Fruit fly (Drosophila melanogaster) whole organism, embryonic: ENCODE measurements around the gene CG5910.

Source experiments
- B-H1 ChIP-seq: fragments of 200-800 bp; sonication (Bioruptor generic); IDR thresholded peaks from 3 replicates; pipeline ENCODE4 v1.3.6; 2022; ENCODE audit warnings: missing biosample characterization, missing genetic modification characterization
- CG11456 ChIP-seq: fragments of 200-800 bp; sonication (Bioruptor generic); IDR thresholded peaks from 3 replicates; pipeline ENCODE4 v1.3.6; 2022; ENCODE audit warnings: missing biosample characterization, missing genetic modification characterization
- CG12236 ChIP-seq: fragments of 200-800 bp; sonication (Bioruptor generic); optimal IDR thresholded peaks from 2 replicates; lab custom pipeline; 2016; ENCODE audit warnings: missing biosample characterization, missing genetic modification characterization
- CG12299 ChIP-seq: fragments of 200-800 bp; sonication (Bioruptor generic); optimal IDR thresholded peaks from 2 replicates; lab custom pipeline; 2018; ENCODE audit warnings: missing biosample characterization, mild to moderate bottlenecking, missing genetic modification characterization
- CG14014 ChIP-seq: fragments of 200-800 bp; sonication (Bioruptor generic); IDR thresholded peaks from 2 replicates; pipeline ENCODE4 v1.3.6; 2022; ENCODE audit warnings: missing biosample characterization, missing genetic modification characterization
- CG14441 ChIP-seq: fragments of 200-800 bp; sonication (Bioruptor generic); IDR thresholded peaks from 2 replicates; pipeline ENCODE4 v1.3.6; 2022; ENCODE audit warnings: missing biosample characterization, missing genetic modification characterization
- CG15073 ChIP-seq: fragments of 200-800 bp; sonication (Bioruptor generic); optimal IDR thresholded peaks from 2 replicates; lab custom pipeline; 2016; ENCODE audit warnings: missing biosample characterization, missing genetic modification characterization
- CG15269 ChIP-seq: fragments of 200-800 bp; sonication (Bioruptor generic); optimal IDR thresholded peaks from 2 replicates; lab custom pipeline; 2018; ENCODE audit warnings: missing biosample characterization, mild to moderate bottlenecking, missing genetic modification characterization, moderate library complexity
- CG2120 ChIP-seq: fragments of 200-800 bp; sonication (Bioruptor generic); optimal IDR thresholded peaks from 3 replicates; lab custom pipeline; 2016; ENCODE audit warnings: missing biosample characterization, missing genetic modification characterization
- CG30431 ChIP-seq: fragments of 200-800 bp; sonication (Bioruptor generic); optimal IDR thresholded peaks from 2 replicates; lab custom pipeline; 2017; ENCODE audit warnings: missing biosample characterization, missing genetic modification characterization
- CG32532 ChIP-seq: fragments of 200-800 bp; sonication (Bioruptor generic); IDR thresholded peaks from 2 replicates; pipeline ENCODE4 v1.3.6; 2022; ENCODE audit warnings: missing biosample characterization, missing genetic modification characterization
- CG32767 ChIP-seq: fragments of 200-800 bp; sonication (Bioruptor generic); IDR thresholded peaks from 2 replicates; pipeline ENCODE4 v1.3.6; 2022; ENCODE audit warnings: missing biosample characterization, missing genetic modification characterization
- CG3281 ChIP-seq: fragments of 200-800 bp; sonication (Bioruptor generic); optimal IDR thresholded peaks from 3 replicates; lab custom pipeline; 2017; ENCODE audit warnings: missing biosample characterization, mild to moderate bottlenecking, missing genetic modification characterization
- CG6175 ChIP-seq: fragments of 200-800 bp; sonication (Bioruptor generic); IDR thresholded peaks from 3 replicates; pipeline ENCODE4 v1.3.6; 2022; ENCODE audit warnings: missing biosample characterization, missing genetic modification characterization
- CG7963 ChIP-seq: fragments of 200-800 bp; sonication (Bioruptor generic); IDR thresholded peaks from 3 replicates; pipeline ENCODE4 v1.3.6; 2022; ENCODE audit warnings: missing biosample characterization, missing genetic modification characterization; ENCODE audit not compliant: partially characterized antibody
- CG8290 ChIP-seq, 3 experiments: fragments of 200-800 bp; sonication (Bioruptor generic); optimal IDR thresholded peaks; 2 replicates each; lab custom pipeline; 2016 to 2019; ENCODE audit warnings: missing biosample characterization in 3 of 3, missing genetic modification characterization in 3 of 3, mild to moderate bottlenecking in 2 of 3, moderate library complexity in 1 of 3
- CkIIα-i1 ChIP-seq: fragments of 200-800 bp; sonication (Bioruptor generic); IDR thresholded peaks from 2 replicates; pipeline ENCODE4 v1.3.6; 2022; ENCODE audit warnings: missing biosample characterization, missing genetic modification characterization
- Dbx ChIP-seq: fragments of 200-800 bp; sonication (Bioruptor generic); IDR thresholded peaks from 3 replicates; pipeline ENCODE4 v1.3.6; 2022; ENCODE audit warnings: missing biosample characterization, missing genetic modification characterization
- Doc3 ChIP-seq: fragments of 200-800 bp; sonication (Bioruptor generic); IDR thresholded peaks from 3 replicates; pipeline ENCODE4 v1.3.6; 2022; ENCODE audit warnings: missing biosample characterization, missing genetic modification characterization; ENCODE audit not compliant: partially characterized antibody
- Dp ChIP-seq: fragments of 200-800 bp; sonication (Bioruptor generic); optimal IDR thresholded peaks from 2 replicates; lab custom pipeline; 2018; ENCODE audit warnings: missing biosample characterization, mild to moderate bottlenecking, missing genetic modification characterization, moderate library complexity
- Drgx ChIP-seq: fragments of 200-800 bp; sonication (Bioruptor generic); IDR thresholded peaks from 2 replicates; pipeline ENCODE4 v1.3.6; 2022; ENCODE audit warnings: missing biosample characterization, missing genetic modification characterization
- Eip74EF ChIP-seq, 2 experiments: fragments of 200-800 bp in 1 of 2; fragments of >200 bp in 1 of 2; sonication (Bioruptor generic) in 1 of 2; optimal IDR thresholded peaks; 2 replicates each; lab custom pipeline; 2017 to 2019; ENCODE audit warnings: missing biosample characterization in 2 of 2, missing genetic modification characterization in 2 of 2, mild to moderate bottlenecking in 1 of 2, moderate library complexity in 1 of 2
- Fer2 ChIP-seq: fragments of 200-800 bp; sonication (Bioruptor generic); optimal IDR thresholded peaks from 2 replicates; lab custom pipeline; 2018; ENCODE audit warnings: missing biosample characterization, mild to moderate bottlenecking, missing genetic modification characterization, moderate library complexity
- Hr51 ChIP-seq, 2 experiments: fragments of 200-800 bp; sonication (Bioruptor generic); optimal IDR thresholded peaks; 2 replicates in 1 of 2; 3 replicates in 1 of 2; lab custom pipeline; 2016 to 2018; ENCODE audit warnings: missing biosample characterization in 2 of 2, missing genetic modification characterization in 2 of 2, mild to moderate bottlenecking in 1 of 2, moderate library complexity in 1 of 2
- Lhr ChIP-seq: fragments of 200-800 bp; sonication (Bioruptor generic); optimal IDR thresholded peaks from 3 replicates; lab custom pipeline; 2017; ENCODE audit warnings: mild to moderate bottlenecking, missing biosample characterization, missing genetic modification reagents, missing genetic modification characterization
- MESR4 ChIP-seq: fragments of 200-800 bp; sonication (Bioruptor generic); optimal IDR thresholded peaks from 2 replicates; lab custom pipeline; 2018; ENCODE audit warnings: missing biosample characterization, mild to moderate bottlenecking, missing genetic modification characterization, moderate library complexity
- NC2β ChIP-seq: fragments of 200-800 bp; sonication (Bioruptor generic); optimal IDR thresholded peaks from 2 replicates; lab custom pipeline; 2016; ENCODE audit warnings: missing biosample characterization, missing genetic modification characterization
- Oli ChIP-seq: fragments of 200-800 bp; sonication (Bioruptor generic); optimal IDR thresholded peaks from 2 replicates; lab custom pipeline; 2018; ENCODE audit warnings: missing biosample characterization, mild to moderate bottlenecking, missing genetic modification characterization, moderate library complexity
- Rfx ChIP-seq: fragments of 200-800 bp; sonication (Bioruptor generic); IDR thresholded peaks from 2 replicates; pipeline ENCODE4 v1.3.6; 2022; ENCODE audit warnings: missing biosample characterization, missing genetic modification characterization
- Scr ChIP-seq: fragments of 200-800 bp; sonication (Bioruptor generic); IDR thresholded peaks from 2 replicates; pipeline ENCODE4 v1.3.6; 2022; ENCODE audit warnings: missing biosample characterization, missing genetic modification characterization; ENCODE audit not compliant: partially characterized antibody
- Sin3A ChIP-seq: fragments of >200 bp; optimal IDR thresholded peaks from 2 replicates; lab custom pipeline; 2018
- Sox102F ChIP-seq: fragments of 200-800 bp; sonication (Bioruptor generic); optimal IDR thresholded peaks from 2 replicates; lab custom pipeline; 2018; ENCODE audit warnings: missing biosample characterization, mild to moderate bottlenecking, missing genetic modification characterization, moderate library complexity
- Tbp ChIP-seq: fragments of >200 bp; optimal IDR thresholded peaks from 2 replicates; lab custom pipeline; 2018; ENCODE audit warnings: missing biosample characterization, missing genetic modification characterization
- Vsx1 ChIP-seq: fragments of 200-800 bp; sonication (Bioruptor generic); optimal IDR thresholded peaks from 2 replicates; lab custom pipeline; 2017; ENCODE audit warnings: missing biosample characterization, mild to moderate bottlenecking, missing genetic modification characterization, missing genetic modification reagents
- bsh ChIP-seq, 2 experiments: fragments of 200-800 bp; sonication (Bioruptor generic); optimal IDR thresholded peaks; 2 replicates each; lab custom pipeline; 2017 to 2018; ENCODE audit warnings: mild to moderate bottlenecking in 2 of 2, missing biosample characterization in 2 of 2, missing genetic modification characterization in 2 of 2, moderate library complexity in 1 of 2
- fd96Cb ChIP-seq: fragments of 200-800 bp; sonication (Bioruptor generic); optimal IDR thresholded peaks from 2 replicates; lab custom pipeline; 2018; ENCODE audit warnings: missing biosample characterization, mild to moderate bottlenecking, missing genetic modification characterization, moderate library complexity
- gro ChIP-seq: fragments of 200-800 bp; sonication (Bioruptor generic); optimal IDR thresholded peaks from 2 replicates; lab custom pipeline; 2016; ENCODE audit warnings: missing biosample characterization, missing genetic modification characterization
- kay ChIP-seq: fragments of 200-800 bp; sonication (Bioruptor generic); optimal IDR thresholded peaks from 2 replicates; lab custom pipeline; 2016; ENCODE audit warnings: missing biosample characterization, missing genetic modification characterization
- lilli ChIP-seq: fragments of 200-800 bp; sonication (Bioruptor generic); optimal IDR thresholded peaks from 3 replicates; lab custom pipeline; 2016; ENCODE audit warnings: missing biosample characterization, missing genetic modification characterization
- nerfin-1 ChIP-seq: fragments of 200-800 bp; sonication (Bioruptor generic); optimal IDR thresholded peaks from 3 replicates; lab custom pipeline; 2019; ENCODE audit warnings: missing biosample characterization, mild to moderate bottlenecking, missing genetic modification characterization, moderate library complexity
- p53 ChIP-seq: fragments of 200-800 bp; sonication (Bioruptor generic); optimal IDR thresholded peaks from 2 replicates; lab custom pipeline; 2016; ENCODE audit warnings: missing biosample characterization, missing genetic modification characterization
- pan ChIP-seq, 4 experiments: fragments of >200 bp in 3 of 4; fragments of 200-800 bp in 1 of 4; sonication (Bioruptor generic) in 1 of 4; optimal IDR thresholded peaks in 3 of 4; IDR thresholded peaks in 1 of 4; 2 replicates each; pipeline versions ENCODE4 v1.3.6 to Lab custom; 2017 to 2022; ENCODE audit warnings: missing biosample characterization in 2 of 4, missing genetic modification characterization in 2 of 4, mixed read lengths in 1 of 4
- prd ChIP-seq, 3 experiments: fragments of >200 bp in 2 of 3; fragments of 200-800 bp in 1 of 3; sonication (Bioruptor generic) in 1 of 3; optimal IDR thresholded peaks in 2 of 3; IDR thresholded peaks in 1 of 3; 2 replicates in 2 of 3; 3 replicates in 1 of 3; pipeline versions ENCODE4 v1.3.6 to Lab custom; 2017 to 2022; ENCODE audit warnings: missing biosample characterization in 1 of 3, missing genetic modification characterization in 1 of 3
- rib ChIP-seq: fragments of 200-800 bp; sonication (Bioruptor generic); IDR thresholded peaks from 2 replicates; pipeline ENCODE4 v1.3.6; 2022; ENCODE audit warnings: missing biosample characterization, missing genetic modification characterization
- tio ChIP-seq: fragments of 200-800 bp; sonication (Bioruptor generic); optimal IDR thresholded peaks from 2 replicates; lab custom pipeline; 2017; ENCODE audit warnings: missing biosample characterization, missing genetic modification characterization, inconsistent platforms
- vnd ChIP-seq: fragments of 200-800 bp; sonication (Bioruptor generic); IDR thresholded peaks from 3 replicates; pipeline ENCODE4 v1.3.6; 2022; ENCODE audit warnings: missing biosample characterization, missing genetic modification characterization; ENCODE audit not compliant: partially characterized antibody
- zfh2 ChIP-seq: fragments of 200-800 bp; sonication (Bioruptor generic); optimal IDR thresholded peaks from 2 replicates; lab custom pipeline; 2016; ENCODE audit warnings: missing biosample characterization, missing genetic modification characterization

The CG5910 gene

dm6 chr3L:20473021-20473799 lies 31.0 kb downstream of the CG5910 start, which contains the start of the genes CG32428 and CG5969 (continued):
- peak; percentile 57 for TF ChIP-seq Dp (GFP tag; lab: Kevin White, UChicago)
- no peak for TF ChIP-seq vnd (GFP tag; lab: Robert Waterston, UW)
- TF ChIP-seq CG8290 (GFP tag; optimal IDR thresholded peaks at IDR 0.05; lab: Kevin White, UChicago): no peak
- TF ChIP-seq CG8290 (tag; optimal IDR thresholded peaks at IDR 0.05; lab: Kevin White, UChicago): peak in 1 of 2 experiments; percentile 58
- no peak for TF ChIP-seq CG15073
- TF ChIP-seq Doc3 (GFP tag; lab: Robert Waterston, UW): no peak
- no peak for TF ChIP-seq NC2β (GFP tag; lab: Kevin White, UChicago)
- peak; percentile 73; the same call in 2 of the 3 replicates for TF ChIP-seq Dbx (GFP tag; lab: Robert Waterston, UW)
- TF ChIP-seq CG32532 (GFP tag; lab: Robert Waterston, UW): peak; percentile 84
- TF ChIP-seq p53 (GFP tag; lab: Kevin White, UChicago): no peak
- TF ChIP-seq CG14014 (GFP tag; lab: Robert Waterston, UW): peak; percentile 71
- TF ChIP-seq CG14441 (GFP tag; lab: Robert Waterston, UW): peak; percentile 76
- no peak for TF ChIP-seq Vsx1 (GFP tag; lab: Kevin White, UChicago)
- peak; percentile 48 for TF ChIP-seq Oli (tag; lab: Kevin White, UChicago)
- peak; percentile 9 for TF ChIP-seq gro (GFP tag; lab: Kevin White, UChicago)
- TF ChIP-seq zfh2 (GFP tag; lab: Kevin White, UChicago): peak; percentile 16
- TF ChIP-seq bsh (GFP tag; optimal IDR thresholded peaks at IDR 0.05; lab: Kevin White, UChicago): peak in 1 of 2 experiments; percentile 35
- TF ChIP-seq Scr: no peak
- TF ChIP-seq Drgx (GFP tag; lab: Robert Waterston, UW): peak; percentile 84
- no peak for TF ChIP-seq CG6175 (GFP tag; lab: Robert Waterston, UW)
- peak; percentile 29 for TF ChIP-seq CG30431 (GFP tag; lab: Kevin White, UChicago)
- peak; percentile 21 for TF ChIP-seq Lhr
- TF ChIP-seq CG11456 (GFP tag; lab: Robert Waterston, UW): peak; percentile 71
- TF ChIP-seq Sox102F (GFP tag; lab: Kevin White, UChicago): peak; percentile 51
- peak; percentile 59 for TF ChIP-seq Sin3A (lab: Kevin White, UChicago)
- peak; percentile 34 for TF ChIP-seq lilli
- TF ChIP-seq fd96Cb: peak; percentile 51
- TF ChIP-seq CG12236: no peak
- TF ChIP-seq tio (GFP tag; lab: Kevin White, UChicago): no peak
- peak; percentile 77 for TF ChIP-seq rib (GFP tag; lab: Robert Waterston, UW)
- TF ChIP-seq CG12299 (tag; lab: Kevin White, UChicago): peak; percentile 19
- TF ChIP-seq Hr51 (GFP tag; optimal IDR thresholded peaks at IDR 0.05; lab: Kevin White, UChicago): peak; percentile 0 to 79
- TF ChIP-seq Rfx: peak; percentile 81
- peak; percentile 62 for TF ChIP-seq B-H1
- TF ChIP-seq CG2120 (GFP tag; lab: Kevin White, UChicago): peak; percentile 70
- no peak for TF ChIP-seq CG7963 (GFP tag; lab: Robert Waterston, UW)
- peak; percentile 1 for TF ChIP-seq kay
- no peak for TF ChIP-seq pan (optimal IDR thresholded peaks at IDR 0.05; lab: Kevin White, UChicago)
- peak in 1 of 2 experiments; percentile 77 for TF ChIP-seq pan (GFP tag; optimal IDR thresholded peaks at IDR 0.05 in 1 of 2, IDR thresholded peaks at IDR 0.05 in 1 of 2)
- peak in 1 of 2 experiments; percentile 11 for TF ChIP-seq Eip74EF (GFP tag; optimal IDR thresholded peaks at IDR 0.05; lab: Kevin White, UChicago)
- no peak for TF ChIP-seq CG32767
- TF ChIP-seq Fer2 (tag; lab: Kevin White, UChicago): peak; percentile 52
- no peak for TF ChIP-seq CkIIα-i1 (GFP tag; lab: Robert Waterston, UW)
- TF ChIP-seq nerfin-1 (tag; lab: Kevin White, UChicago): peak; percentile 20
- TF ChIP-seq CG3281 (GFP tag; lab: Kevin White, UChicago): peak; percentile 63
- TF ChIP-seq prd (optimal IDR thresholded peaks at IDR 0.05; lab: Kevin White, UChicago): no peak
- peak; percentile 65 for TF ChIP-seq prd (GFP tag; IDR thresholded peaks at IDR 0.05; lab: Robert Waterston, UW)
- TF ChIP-seq Tbp (GFP tag; lab: Kevin White, UChicago): no peak
- peak; percentile 70 for TF ChIP-seq CG15269 (tag; lab: Kevin White, UChicago)
- peak; percentile 44 for TF ChIP-seq MESR4 (GFP tag; lab: Kevin White, UChicago)
